Worm (Caenorhabditis elegans) whole organism, mixed stage, embryonic: ENCODE results near the gene F44F4.3.

Experiments
- blmp-1 ChIP-seq: fragments of 150-350 bp; optimal IDR thresholded peaks from 2 replicates; lab custom pipeline; 2014; ENCODE audit warnings: missing biosample characterization, missing genetic modification characterization
- elt-3 ChIP-seq: fragments of 150-350 bp; optimal IDR thresholded peaks from 2 replicates; lab custom pipeline; 2014; ENCODE audit warnings: missing biosample characterization, missing genetic modification characterization
- hlh-1 ChIP-seq: fragments of 150-350 bp; optimal IDR thresholded peaks from 2 replicates; lab custom pipeline; 2014; ENCODE audit warnings: missing biosample characterization, missing genetic modification reagents, missing genetic modification characterization
- mab-5 ChIP-seq: fragments of 150-350 bp; optimal IDR thresholded peaks from 2 replicates; lab custom pipeline; 2014; ENCODE audit warnings: missing biosample characterization, missing genetic modification characterization
- nhr-237 ChIP-seq: fragments of 150-350 bp; optimal IDR thresholded peaks from 2 replicates; lab custom pipeline; 2014; ENCODE audit warnings: missing biosample characterization, missing genetic modification characterization
- ztf-11 ChIP-seq: fragments of 150-350 bp; optimal IDR thresholded peaks from 2 replicates; lab custom pipeline; 2014; ENCODE audit warnings: missing biosample characterization, missing genetic modification characterization

- TF ChIP-seq mab-5 (no peak), hlh-1 (tag; lab: Kevin White, UChicago) (no peak), ztf-11 (tag; lab: Kevin White, UChicago) (no peak), elt-3 (no peak), nhr-237 (tag; lab: Kevin White, UChicago) (no peak), blmp-1 (tag; lab: Kevin White, UChicago) (no peak)
These were observed 49.1 kb upstream of the F44F4.3 start, which contains the start of gene R03D7.2 for ce11 chrII:10934786-10935185.
